Fruit fly (Drosophila melanogaster): Measurements from ENCODE around the gene CG13895.

Gene CG13895

dm6 chr3L:700160-700917 is 7.7 kb downstream of the CG13895 start:
- TF ChIP-seq Gug (GFP tag; IDR thresholded peaks at IDR 0.05) (no peak), CG3032 (tag; optimal IDR thresholded peaks at IDR 0.05) (peak; percentile 20), spab (GFP tag; optimal IDR thresholded peaks at IDR 0.05) (no peak), CG7368 (GFP tag; optimal IDR thresholded peaks at IDR 0.05) (no peak), OdsH (GFP tag; optimal IDR thresholded peaks at IDR 0.05) (peak; percentile 40), CG10669 (GFP tag; optimal IDR thresholded peaks at IDR 0.05) (peak; percentile 24), pdm3 (GFP tag; optimal IDR thresholded peaks at IDR 0.05) (peak; percentile 34), Smox (GFP tag; optimal IDR thresholded peaks at IDR 0.05) (peak; percentile 1), CG34406 (GFP tag; optimal IDR thresholded peaks at IDR 0.05) (peak; percentile 8), dsx (GFP tag; optimal IDR thresholded peaks at IDR 0.05; ENCODE audit: poor library complexity, severe bottlenecking) (no peak), Eip78C (GFP tag) (peak; percentile 52), Sox14 (GFP tag; optimal IDR thresholded peaks at IDR 0.05) (no peak), Ets21C (GFP tag; optimal IDR thresholded peaks at IDR 0.05) (no peak), Hr39 (GFP tag; optimal IDR thresholded peaks at IDR 0.05) (no peak), Met (GFP tag; optimal IDR thresholded peaks at IDR 0.05) (peak; percentile 44), lz (GFP tag; optimal IDR thresholded peaks at IDR 0.05) (no peak), cyc (GFP tag; optimal IDR thresholded peaks at IDR 0.05) (no peak), Hr4 (GFP tag; optimal IDR thresholded peaks at IDR 0.05) (peak; percentile 29), Lpt (GFP tag; optimal IDR thresholded peaks at IDR 0.05) (no peak), CG6163 (GFP tag; IDR thresholded peaks at IDR 0.05) (peak; percentile 73), CG11294 (GFP tag; IDR thresholded peaks at IDR 0.05) (no peak), svp (GFP tag) (peak; percentile 55), Sox15 (GFP tag; optimal IDR thresholded peaks at IDR 0.05) (no peak), vri (GFP tag; optimal IDR thresholded peaks at IDR 0.05) (peak; percentile 10), CG15336 (GFP tag; IDR thresholded peaks at IDR 0.05) (peak; percentile 74), Blimp-1 (GFP tag; optimal IDR thresholded peaks at IDR 0.05) (no peak), CG4318 (GFP tag; optimal IDR thresholded peaks at IDR 0.05) (no peak), ss (GFP tag; optimal IDR thresholded peaks at IDR 0.05) (no peak), net (GFP tag; optimal IDR thresholded peaks at IDR 0.05) (no peak), acj6 (GFP tag; optimal IDR thresholded peaks at IDR 0.05) (no peak), CG11902 (GFP tag; optimal IDR thresholded peaks at IDR 0.05) (no peak), Hr38 (GFP tag; optimal IDR thresholded peaks at IDR 0.05) (no peak), CG6276 (GFP tag; optimal IDR thresholded peaks at IDR 0.05) (peak; percentile 62), eg (GFP tag; IDR thresholded peaks at IDR 0.05) (peak; percentile 71), CG8119 (GFP tag; IDR thresholded peaks at IDR 0.05) (peak; percentile 58; the same call in 2 of the 3 replicates), CG1621 (tag; optimal IDR thresholded peaks at IDR 0.05) (no peak), CG8632 (GFP tag; optimal IDR thresholded peaks at IDR 0.05) (no peak), Eip93F (GFP tag; optimal IDR thresholded peaks at IDR 0.05) (no peak), achi (GFP tag; optimal IDR thresholded peaks at IDR 0.05) (peak; percentile 27), Eip75B (GFP tag; optimal IDR thresholded peaks at IDR 0.05) (no peak), esn (GFP tag; optimal IDR thresholded peaks at IDR 0.05) (peak; percentile 44), CG6792 (GFP tag; optimal IDR thresholded peaks at IDR 0.05) (no peak), CG8319 (GFP tag; optimal IDR thresholded peaks at IDR 0.05) (no peak), CG6854 (GFP tag; optimal IDR thresholded peaks at IDR 0.05) (no peak), CG31627 (GFP tag; optimal IDR thresholded peaks at IDR 0.05) (no peak), Sox102F (GFP tag; optimal IDR thresholded peaks at IDR 0.05) (peak; percentile 43), fd59A (GFP tag; optimal IDR thresholded peaks at IDR 0.05) (no peak), CG6808 (GFP tag; optimal IDR thresholded peaks at IDR 0.05) (peak; percentile 36), topi (GFP tag; optimal IDR thresholded peaks at IDR 0.05) (peak; percentile 7), fd85E (GFP tag; optimal IDR thresholded peaks at IDR 0.05) (no peak), fkh (GFP tag; optimal IDR thresholded peaks at IDR 0.05) (no peak), Ets96B (tag; optimal IDR thresholded peaks at IDR 0.05) (peak; percentile 16)
